Fruit fly (Drosophila melanogaster): ENCODE measurements around the gene CG32069.

DNA sequence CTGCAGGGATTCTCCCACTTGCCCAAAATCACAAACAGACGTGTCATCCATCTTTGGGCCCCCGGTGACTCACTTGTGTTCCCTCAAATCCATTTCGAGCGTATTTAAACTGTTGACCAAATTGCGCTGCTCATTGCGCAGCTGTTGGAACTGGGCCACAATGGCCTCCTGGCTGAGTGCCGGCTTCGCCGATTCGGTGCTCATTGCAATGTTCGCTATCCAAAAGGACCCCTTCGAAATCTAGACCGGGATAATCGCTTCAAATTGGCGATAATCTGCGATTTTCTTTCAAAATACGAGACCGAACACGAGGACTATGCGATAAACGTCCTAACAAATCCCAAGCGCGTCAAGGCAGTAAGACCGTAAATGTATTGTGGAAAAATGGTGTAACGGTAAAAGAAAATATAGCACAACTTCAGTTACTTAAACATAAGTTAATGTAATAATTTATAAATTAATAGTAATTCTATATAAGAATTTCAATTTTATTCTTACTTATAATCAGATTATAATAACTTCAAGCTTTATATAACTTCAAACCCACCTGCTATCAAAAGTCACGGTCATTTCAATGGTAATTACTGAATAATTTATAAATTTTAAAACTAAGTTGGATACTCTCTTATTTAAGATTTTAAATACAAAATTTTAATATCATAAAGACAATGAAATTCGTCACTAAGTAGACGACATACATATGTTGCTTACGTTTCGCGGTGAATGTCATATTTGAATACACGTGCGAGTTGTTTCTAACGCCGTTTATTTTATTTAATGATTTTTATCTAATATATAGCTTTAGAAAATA lies 11.8 kb upstream of the CG32069 start, which contains the start of the genes Pfdn2 and Noc1:
- TF ChIP-seq nmo (GFP tag; optimal IDR thresholded peaks at IDR 0.05) (peak; percentile 81), Dfd (GFP tag; optimal IDR thresholded peaks at IDR 0.05) (no peak), HmgZ (tag; optimal IDR thresholded peaks at IDR 0.05) (peak; percentile 36), CG4730 (GFP tag; IDR thresholded peaks at IDR 0.05) (no peak)
